Worm (Caenorhabditis elegans) whole organism, mixed stage, embryonic: Measurements from ENCODE around the gene K01D12.8.

ENCODE experiments used
- blmp-1 ChIP-seq: fragments of 150-350 bp; optimal IDR thresholded peaks from 2 replicates; lab custom pipeline; 2014; ENCODE audit warnings: missing biosample characterization, missing genetic modification characterization
- ces-1 ChIP-seq: fragments of 150-350 bp; optimal IDR thresholded peaks from 2 replicates; lab custom pipeline; 2014; ENCODE audit warnings: missing biosample characterization, missing genetic modification reagents, missing genetic modification characterization
- cnd-1 ChIP-seq: fragments of 200-800 bp; sonication (Bioruptor generic); optimal IDR thresholded peaks from 2 replicates; lab custom pipeline; 2018; ENCODE audit warnings: mild to moderate bottlenecking, missing genetic modification characterization, missing compliant biosample characterization
- hlh-1 ChIP-seq: fragments of 150-350 bp; optimal IDR thresholded peaks from 2 replicates; lab custom pipeline; 2014; ENCODE audit warnings: missing biosample characterization, missing genetic modification reagents, missing genetic modification characterization
- lsy-2 ChIP-seq: fragments of 150-350 bp; optimal IDR thresholded peaks from 2 replicates; lab custom pipeline; 2014; ENCODE audit warnings: missing biosample characterization, missing genetic modification characterization
- nhr-237 ChIP-seq: fragments of 150-350 bp; optimal IDR thresholded peaks from 2 replicates; lab custom pipeline; 2014; ENCODE audit warnings: missing biosample characterization, missing genetic modification characterization
- snpc-4 ChIP-seq: fragments of 150-350 bp; optimal IDR thresholded peaks from 2 replicates; lab custom pipeline; 2014; ENCODE audit warnings: missing biosample characterization, missing genetic modification characterization
- sptf-1 ChIP-seq: sonication (generic microtip); optimal IDR thresholded peaks from 2 replicates; lab custom pipeline; 2017; ENCODE audit warnings: mild to moderate bottlenecking, missing genetic modification characterization, moderate library complexity, missing compliant biosample characterization
- unc-62 ChIP-seq: fragments of 150-350 bp; optimal IDR thresholded peaks from 2 replicates; lab custom pipeline; 2014; ENCODE audit warnings: missing biosample characterization, missing genetic modification reagents, missing genetic modification characterization

- TF ChIP-seq sptf-1 (tag; lab: Kevin White, UChicago) (no peak), ces-1 (GFP tag; lab: Kevin White, UChicago) (peak; percentile 74), cnd-1 (tag; lab: Kevin White, UChicago) (no peak), unc-62 (GFP tag; lab: Kevin White, UChicago) (no peak), hlh-1 (tag; lab: Kevin White, UChicago) (no peak), blmp-1 (no peak), nhr-237 (no peak), snpc-4 (tag; lab: Kevin White, UChicago) (no peak), lsy-2 (no peak)
Measured at ce11 chrV:12421360-12421759, 18.9 kb downstream of the K01D12.8 start.
